Worm (Caenorhabditis elegans) whole organism, mixed stage, embryonic: Measurements from ENCODE around the gene hmit-1.1.
A peak's percentile ranks its signal among the peaks of the same experiment; 100 is the strongest.

Source experiments
- ceh-83 ChIP-seq: fragments of 200-800 bp; sonication (Bioruptor generic); optimal IDR thresholded peaks from 2 replicates; lab custom pipeline; 2018; ENCODE audit warnings: mild to moderate bottlenecking, missing genetic modification characterization, missing compliant biosample characterization
- ces-1 ChIP-seq: fragments of 150-350 bp; optimal IDR thresholded peaks from 2 replicates; lab custom pipeline; 2014; ENCODE audit warnings: missing biosample characterization, missing genetic modification reagents, missing genetic modification characterization
- drap-1 ChIP-seq: fragments of 200-800 bp; sonication (Bioruptor generic); optimal IDR thresholded peaks from 3 replicates; lab custom pipeline; 2018; ENCODE audit warnings: mild to moderate bottlenecking, missing genetic modification characterization, missing compliant biosample characterization
- flh-1 ChIP-seq: fragments of 200-800 bp; sonication (Bioruptor generic); optimal IDR thresholded peaks from 2 replicates; lab custom pipeline; 2018; ENCODE audit warnings: mild to moderate bottlenecking, missing genetic modification characterization, moderate library complexity, missing compliant biosample characterization
- lin-13 ChIP-seq: fragments of 150-350 bp; optimal IDR thresholded peaks from 2 replicates; lab custom pipeline; 2014; ENCODE audit warnings: missing biosample characterization, missing genetic modification characterization
- lsy-2 ChIP-seq: fragments of 150-350 bp; optimal IDR thresholded peaks from 2 replicates; lab custom pipeline; 2014; ENCODE audit warnings: missing biosample characterization, missing genetic modification characterization
- nhr-2 ChIP-seq: fragments of 150-350 bp; optimal IDR thresholded peaks from 2 replicates; lab custom pipeline; 2014; ENCODE audit warnings: missing biosample characterization, missing genetic modification characterization
- nhr-237 ChIP-seq: fragments of 150-350 bp; optimal IDR thresholded peaks from 2 replicates; lab custom pipeline; 2014; ENCODE audit warnings: missing biosample characterization, missing genetic modification characterization
- nhr-76 ChIP-seq: sonication (generic microtip); optimal IDR thresholded peaks from 2 replicates; lab custom pipeline; 2017; ENCODE audit warnings: missing biosample characterization, missing genetic modification characterization
- snpc-4 ChIP-seq: fragments of 150-350 bp; optimal IDR thresholded peaks from 2 replicates; lab custom pipeline; 2014; ENCODE audit warnings: missing biosample characterization, missing genetic modification characterization
- sptf-1 ChIP-seq: sonication (generic microtip); optimal IDR thresholded peaks from 2 replicates; lab custom pipeline; 2017; ENCODE audit warnings: mild to moderate bottlenecking, missing genetic modification characterization, moderate library complexity, missing compliant biosample characterization
- tbx-8 ChIP-seq: fragments of 200-800 bp; sonication (Bioruptor generic); optimal IDR thresholded peaks from 2 replicates; lab custom pipeline; 2018; ENCODE audit warnings: mild to moderate bottlenecking, missing genetic modification characterization, moderate library complexity, missing compliant biosample characterization
- unc-120 ChIP-seq: sonication (generic microtip); optimal IDR thresholded peaks from 2 replicates; lab custom pipeline; 2017; ENCODE audit warnings: missing genetic modification characterization, missing compliant biosample characterization; ENCODE audit not compliant: poor library complexity, severe bottlenecking
- zip-8 ChIP-seq: fragments of 150-350 bp; optimal IDR thresholded peaks from 2 replicates; lab custom pipeline; 2014; ENCODE audit warnings: missing biosample characterization, missing genetic modification characterization

The hmit-1.1 gene

ce11 chrV:18571533-18571932 is 54.9 kb downstream of the hmit-1.1 start, which contains the start of gene Y51A2D.21:
Y51A2D.21 (plus strand) TSS chrV:18571833.
- TF ChIP-seq nhr-237 = no peak
- TF ChIP-seq ceh-83 (GFP tag; lab: Kevin White, UChicago) = no peak
- no peak for TF ChIP-seq snpc-4 (tag; lab: Kevin White, UChicago)
- TF ChIP-seq sptf-1 (tag; lab: Kevin White, UChicago) = no peak
- no peak for TF ChIP-seq nhr-2 (tag; lab: Kevin White, UChicago)
- TF ChIP-seq unc-120 = no peak
- TF ChIP-seq lin-13 (tag; lab: Kevin White, UChicago) = no peak
- TF ChIP-seq flh-1 (GFP tag; lab: Kevin White, UChicago) = no peak
- no peak for TF ChIP-seq ces-1
- TF ChIP-seq nhr-76 (tag; lab: Kevin White, UChicago) = no peak
- no peak for TF ChIP-seq drap-1

- TF ChIP-seq sptf-1 (tag; lab: Kevin White, UChicago) (no peak), tbx-8 (GFP tag; lab: Kevin White, UChicago) (no peak), zip-8 (tag; lab: Kevin White, UChicago) (no peak), lsy-2 (tag; lab: Kevin White, UChicago) (peak; percentile 16), snpc-4 (tag; lab: Kevin White, UChicago) (no peak), drap-1 (peak; percentile 77)
Measured at ce11 chrV:18573199-18573598, 56.6 kb downstream of the hmit-1.1 start.
